Fruit fly (Drosophila melanogaster): ENCODE measurements around the gene Sfp26Ad.

Sfp26Ad gene

DNA sequence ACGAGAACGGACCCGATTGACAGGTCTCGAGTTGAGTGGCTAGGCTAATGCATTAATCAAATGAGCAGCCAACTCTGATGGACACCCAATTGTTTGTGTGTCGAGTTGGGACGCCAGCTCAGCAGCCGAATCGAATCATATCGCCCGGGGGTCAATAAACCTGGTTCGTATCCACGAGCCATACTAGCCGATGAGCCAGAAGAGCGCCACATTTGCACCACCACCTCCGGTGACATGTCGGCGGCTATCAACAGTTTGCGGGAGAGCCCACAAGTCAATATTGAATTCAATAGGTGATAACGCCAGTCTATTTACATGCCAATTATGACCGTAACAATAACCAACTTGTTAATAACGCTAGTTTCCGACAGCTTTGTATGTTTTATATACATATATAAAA lies 31.0 kb upstream of the Sfp26Ad start:
- TF ChIP-seq CG31627 (GFP tag; optimal IDR thresholded peaks at IDR 0.05), result no peak
- TF ChIP-seq Sox102F (GFP tag; optimal IDR thresholded peaks at IDR 0.05), result no peak
- no peak for TF ChIP-seq dac (GFP tag; optimal IDR thresholded peaks at IDR 0.05)
- TF ChIP-seq fkh (GFP tag; optimal IDR thresholded peaks at IDR 0.05), result peak; percentile 95
- peak; percentile 6 for TF ChIP-seq spab (GFP tag; optimal IDR thresholded peaks at IDR 0.05)
- TF ChIP-seq ss (GFP tag; optimal IDR thresholded peaks at IDR 0.05), result peak in 1 of 2 experiments; percentile 16
- TF ChIP-seq topi (GFP tag; optimal IDR thresholded peaks at IDR 0.05), result no peak
- peak; percentile 56 for TF ChIP-seq Eip78C (GFP tag)
- peak; percentile 85 for TF ChIP-seq svp (GFP tag)

DNA sequence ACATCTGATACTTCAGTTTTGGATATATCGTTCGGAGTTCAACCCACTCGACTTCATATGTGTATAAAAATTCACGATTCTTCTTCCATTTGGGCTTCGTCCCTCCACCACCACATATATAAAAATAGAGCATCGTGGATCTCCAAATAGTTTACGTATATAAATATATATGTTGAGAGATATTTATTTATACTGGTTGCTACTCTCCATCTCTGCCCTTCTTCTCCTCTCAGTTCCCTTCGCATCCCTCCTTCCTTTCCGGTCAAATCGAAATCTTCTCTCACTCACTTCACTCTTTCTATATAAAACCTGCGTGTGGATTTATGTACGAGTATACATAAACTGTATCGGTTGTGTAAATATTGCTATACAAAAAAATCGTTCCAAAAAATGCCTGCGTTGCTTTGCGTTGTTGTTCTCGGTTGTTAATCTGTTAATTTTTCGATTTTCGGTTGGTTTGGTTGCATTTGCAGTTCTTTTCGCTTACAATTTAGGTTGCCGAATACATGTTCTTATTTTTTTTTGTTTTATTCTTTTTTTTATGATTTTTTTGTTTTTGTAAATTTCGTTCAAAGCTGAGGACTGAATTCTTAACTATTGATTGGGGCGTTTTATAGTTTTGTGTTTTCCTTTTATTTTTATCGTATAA lies 29.6 kb upstream of the Sfp26Ad start:
- TF ChIP-seq Eip78C (GFP tag) (peak; percentile 39), fkh (GFP tag; optimal IDR thresholded peaks at IDR 0.05) (no peak)

DNA sequence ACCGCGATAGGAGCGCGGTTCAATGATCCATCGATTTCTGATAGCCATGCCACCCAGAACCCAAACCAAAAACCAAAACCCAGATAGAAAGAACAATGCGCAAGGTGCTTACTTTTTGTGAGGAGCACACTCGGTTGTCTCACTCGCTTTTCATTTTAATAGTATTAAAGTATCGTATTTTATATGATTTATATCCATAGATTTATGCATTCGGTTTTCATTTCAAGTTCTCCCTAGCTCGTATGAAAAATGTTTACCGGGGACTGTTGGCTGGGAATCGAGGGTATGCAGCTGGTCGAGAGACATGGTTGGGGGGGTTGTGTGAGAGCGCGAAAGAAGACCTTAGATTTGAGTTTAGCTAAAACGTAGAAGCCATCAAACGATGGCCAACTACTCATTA lies 28.9 kb upstream of the Sfp26Ad start:
- TF ChIP-seq vri (GFP tag; optimal IDR thresholded peaks at IDR 0.05) (peak; percentile 38), Hr39 (GFP tag; optimal IDR thresholded peaks at IDR 0.05) (peak; percentile 47), lz (GFP tag; optimal IDR thresholded peaks at IDR 0.05) (peak; percentile 44), acj6 (GFP tag; optimal IDR thresholded peaks at IDR 0.05) (no peak), spab (GFP tag; optimal IDR thresholded peaks at IDR 0.05) (no peak), cyc (GFP tag; optimal IDR thresholded peaks at IDR 0.05) (peak; percentile 25), fd59A (GFP tag; optimal IDR thresholded peaks at IDR 0.05) (no peak), Eip93F (GFP tag; optimal IDR thresholded peaks at IDR 0.05) (no peak), CG31627 (GFP tag; optimal IDR thresholded peaks at IDR 0.05) (peak; percentile 52), Smox (GFP tag; optimal IDR thresholded peaks at IDR 0.05) (peak; percentile 50), Sox102F (GFP tag; optimal IDR thresholded peaks at IDR 0.05) (peak; percentile 14), CG15336 (GFP tag; IDR thresholded peaks at IDR 0.05) (peak; percentile 36; the same call in 1 of the 2 replicates), CG6854 (GFP tag; optimal IDR thresholded peaks at IDR 0.05) (no peak), CG6276 (GFP tag; optimal IDR thresholded peaks at IDR 0.05) (no peak), Met (GFP tag; optimal IDR thresholded peaks at IDR 0.05) (peak; percentile 34), Sox14 (GFP tag; optimal IDR thresholded peaks at IDR 0.05) (peak; percentile 23), dac (GFP tag; optimal IDR thresholded peaks at IDR 0.05) (no peak), CG32006 (GFP tag; optimal IDR thresholded peaks at IDR 0.05) (no peak), topi (GFP tag; optimal IDR thresholded peaks at IDR 0.05) (peak; percentile 47), svp (GFP tag) (peak; percentile 84), esn (GFP tag; optimal IDR thresholded peaks at IDR 0.05) (peak; percentile 57), Ets21C (GFP tag; optimal IDR thresholded peaks at IDR 0.05) (peak; percentile 4), Eip78C (GFP tag) (peak; percentile 73)

DNA sequence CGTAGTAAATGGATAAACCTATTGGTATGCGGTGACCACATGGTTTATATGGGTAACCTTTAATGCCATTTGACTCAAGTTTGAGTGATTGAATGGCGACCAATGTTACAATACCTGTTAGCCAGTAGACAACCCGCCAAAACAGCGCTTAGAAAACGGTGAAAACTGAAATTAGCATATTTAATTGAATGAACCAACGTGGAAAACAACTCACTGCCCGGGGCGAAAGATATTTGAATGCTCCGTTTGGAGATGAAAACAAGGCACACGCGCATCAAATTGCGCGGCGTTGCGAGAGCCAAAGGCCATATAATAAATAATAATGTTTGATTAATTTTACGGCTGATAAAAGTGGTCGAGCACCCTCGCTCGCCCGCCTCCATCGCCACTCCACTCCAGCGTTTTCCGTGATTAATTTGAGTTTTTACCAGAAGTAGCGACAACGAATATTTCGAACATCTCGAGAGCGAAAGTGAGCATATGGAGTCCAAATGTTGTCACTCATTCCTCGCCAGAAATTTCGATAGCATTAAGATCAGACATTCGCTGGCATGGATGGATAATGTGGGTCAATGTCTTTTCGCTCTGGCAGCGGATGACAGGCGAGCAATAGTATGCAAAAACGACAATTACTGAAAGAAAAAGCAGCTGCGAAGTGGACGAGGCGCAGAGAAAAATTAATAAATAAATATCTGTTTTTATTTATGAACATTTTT lies 28.1 kb upstream of the Sfp26Ad start:
- TF ChIP-seq Hr38 (GFP tag; optimal IDR thresholded peaks at IDR 0.05), result no peak
- peak; percentile 41 for TF ChIP-seq Eip78C (GFP tag)
- no peak for TF ChIP-seq net (GFP tag; optimal IDR thresholded peaks at IDR 0.05)
- TF ChIP-seq acj6 (GFP tag; optimal IDR thresholded peaks at IDR 0.05), result no peak
- peak; percentile 96 for TF ChIP-seq svp (GFP tag)
- no peak for TF ChIP-seq spab (GFP tag; optimal IDR thresholded peaks at IDR 0.05)
- TF ChIP-seq achi (GFP tag; optimal IDR thresholded peaks at IDR 0.05), result no peak
- TF ChIP-seq ss (GFP tag; optimal IDR thresholded peaks at IDR 0.05), result no peak
- no peak for TF ChIP-seq CG6808 (GFP tag; optimal IDR thresholded peaks at IDR 0.05)

DNA sequence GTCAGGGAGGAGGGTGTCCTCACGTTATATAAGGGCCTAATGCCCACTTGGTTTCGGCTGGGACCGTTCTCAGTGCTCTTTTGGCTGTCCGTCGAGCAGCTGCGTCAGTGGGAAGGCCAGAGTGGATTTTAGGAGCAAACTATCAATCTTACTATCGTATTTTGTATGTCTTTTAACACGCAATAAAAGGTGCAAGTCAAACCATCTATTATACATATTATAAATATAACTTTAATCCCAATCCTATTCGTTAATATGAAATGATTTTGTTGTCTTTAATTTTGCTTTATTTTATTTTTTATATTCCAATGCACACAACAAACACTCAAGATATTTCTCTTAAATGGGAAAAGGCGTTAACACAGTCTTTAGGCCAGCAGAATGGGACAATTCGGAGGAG lies 26.5 kb upstream of the Sfp26Ad start, which contains the start of gene Ucp4B:
TSS of gene Ucp4B (plus strand) at position 301 of the 400 bp plus-strand sequence.
- no peak for TF ChIP-seq CG3032 (tag; optimal IDR thresholded peaks at IDR 0.05)
- TF ChIP-seq CG6854 (GFP tag; optimal IDR thresholded peaks at IDR 0.05), result no peak
- TF ChIP-seq Sox15 (GFP tag; optimal IDR thresholded peaks at IDR 0.05), result no peak
- no peak for TF ChIP-seq Ets96B (tag; optimal IDR thresholded peaks at IDR 0.05)
- no peak for TF ChIP-seq lz (GFP tag; optimal IDR thresholded peaks at IDR 0.05)
- TF ChIP-seq Ets21C (GFP tag; optimal IDR thresholded peaks at IDR 0.05), result no peak
- no peak for TF ChIP-seq CG6808 (GFP tag; optimal IDR thresholded peaks at IDR 0.05)
- TF ChIP-seq dac (GFP tag; optimal IDR thresholded peaks at IDR 0.05), result no peak
- TF ChIP-seq CG8632 (GFP tag; optimal IDR thresholded peaks at IDR 0.05), result no peak
- no peak for TF ChIP-seq CG8119 (GFP tag; IDR thresholded peaks at IDR 0.05)
- no peak for TF ChIP-seq CG9139 (GFP tag; optimal IDR thresholded peaks at IDR 0.05)
- no peak for TF ChIP-seq Met (GFP tag; optimal IDR thresholded peaks at IDR 0.05)
- TF ChIP-seq ss (GFP tag; optimal IDR thresholded peaks at IDR 0.05), result no peak
- no peak for TF ChIP-seq Eip78C (GFP tag)
- no peak for TF ChIP-seq CG1621 (tag; optimal IDR thresholded peaks at IDR 0.05)

Measured in whole organism, prepupa.